Worm (Caenorhabditis elegans): ENCODE measurements around the gene irld-1.

- no peak for TF ChIP-seq skn-1 (tag; optimal IDR thresholded peaks at IDR 0.05)
- TF ChIP-seq unc-62 (GFP tag; optimal IDR thresholded peaks at IDR 0.05 in 1 of 2): no peak
- TF ChIP-seq unc-62 (tag; optimal IDR thresholded peaks at IDR 0.05): no peak
- no peak for TF ChIP-seq egl-27 (tag; optimal IDR thresholded peaks at IDR 0.05)
- TF ChIP-seq lsy-2 (tag; optimal IDR thresholded peaks at IDR 0.05): no peak
- no peak for TF ChIP-seq pqm-1 (tag; optimal IDR thresholded peaks at IDR 0.05)
- no peak for TF ChIP-seq Y105C5A.15 (GFP tag; IDR thresholded peaks at IDR 0.05)
- TF ChIP-seq ZK546.5 (tag; optimal IDR thresholded peaks at IDR 0.05): no peak
- no peak for TF ChIP-seq nhr-76 (tag; optimal IDR thresholded peaks at IDR 0.05)
These were observed 4.1 kb upstream of the irld-1 start, which contains the start of gene oac-12 for ce11 chrV:4332450-4332849.

Data from whole organism, L4 larva.